Fruit fly (Drosophila melanogaster) whole organism, wandering third instar larva: ENCODE data around the gene Oatp74D.

Experiments used
- CG32264 ChIP-seq: fragments of 200-800 bp; sonication (Bioruptor generic); optimal IDR thresholded peaks from 2 replicates; lab custom pipeline; 2016; ENCODE audit warnings: missing biosample characterization, missing genetic modification characterization
- CG9705 ChIP-seq: fragments of 200-800 bp; sonication (Bioruptor generic); optimal IDR thresholded peaks from 2 replicates; lab custom pipeline; 2018; ENCODE audit warnings: missing biosample characterization, mild to moderate bottlenecking, missing genetic modification characterization
- CrebA ChIP-seq: fragments of 200-800 bp; sonication (Bioruptor generic); optimal IDR thresholded peaks from 2 replicates; lab custom pipeline; 2016; ENCODE audit warnings: missing biosample characterization, mild to moderate bottlenecking, missing genetic modification characterization, borderline replicate concordance
- Dfd ChIP-seq: fragments of >200 bp; optimal IDR thresholded peaks from 2 replicates; lab custom pipeline; 2017; ENCODE audit warnings: missing biosample characterization, missing genetic modification characterization
- Dif ChIP-seq: fragments of 200-275, 200-300 bp; sonication (Bioruptor generic); optimal IDR thresholded peaks from 2 replicates; lab custom pipeline; 2018; ENCODE audit warnings: missing biosample characterization, missing genetic modification characterization; ENCODE audit not compliant: partially characterized antibody
- GATAd ChIP-seq: sonication (Bioruptor generic); optimal IDR thresholded peaks from 2 replicates; lab custom pipeline; 2016; ENCODE audit warnings: missing biosample characterization, missing genetic modification characterization
- HLH106 ChIP-seq: fragments of 200-800 bp; optimal IDR thresholded peaks from 3 replicates; lab custom pipeline; 2019; ENCODE audit warnings: missing biosample characterization, mild to moderate bottlenecking, missing genetic modification characterization, moderate library complexity
- Hnf4 ChIP-seq: fragments of 200-800 bp; sonication (Bioruptor generic); optimal IDR thresholded peaks from 2 replicates; lab custom pipeline; 2016; ENCODE audit warnings: missing biosample characterization, mild to moderate bottlenecking, missing genetic modification characterization
- Hr83 ChIP-seq: fragments of 200-300 bp; sonication (Bioruptor generic); optimal IDR thresholded peaks from 2 replicates; lab custom pipeline; 2016; ENCODE audit warnings: missing biosample characterization, mild to moderate bottlenecking, missing genetic modification characterization, moderate library complexity; ENCODE audit not compliant: poor library complexity, severe bottlenecking
- Jra ChIP-seq: sonication (Bioruptor generic); optimal IDR thresholded peaks from 2 replicates; lab custom pipeline; 2016; ENCODE audit warnings: missing biosample characterization, missing genetic modification characterization
- Mio ChIP-seq: sonication (Bioruptor generic); optimal IDR thresholded peaks from 2 replicates; lab custom pipeline; 2016; ENCODE audit warnings: missing biosample characterization, missing genetic modification characterization
- Myc ChIP-seq: fragments of >200 bp; optimal IDR thresholded peaks from 2 replicates; lab custom pipeline; 2017
- N ChIP-seq: fragments of >200 bp; optimal IDR thresholded peaks from 2 replicates; lab custom pipeline; 2018; ENCODE audit warnings: missing biosample characterization, missing external identifiers, missing genetic modification characterization
- OdsH ChIP-seq: fragments of 200-800 bp; sonication (Bioruptor generic); optimal IDR thresholded peaks from 2 replicates; lab custom pipeline; 2016; ENCODE audit warnings: missing biosample characterization, mild to moderate bottlenecking, missing genetic modification characterization
- Rel ChIP-seq, 2 experiments: fragments of 200-800 bp; sonication (Bioruptor generic) in 1 of 2; optimal IDR thresholded peaks; 2 replicates in 1 of 2; 3 replicates in 1 of 2; lab custom pipeline; 2016 to 2019; ENCODE audit warnings: mild to moderate bottlenecking in 2 of 2, missing biosample characterization in 2 of 2, missing genetic modification characterization in 2 of 2, moderate library complexity in 1 of 2
- Sp1 ChIP-seq: fragments of 200-800 bp; sonication (Bioruptor generic); optimal IDR thresholded peaks from 3 replicates; lab custom pipeline; 2019; ENCODE audit warnings: missing biosample characterization, mild to moderate bottlenecking, missing genetic modification characterization, moderate library complexity
- Vsx2 ChIP-seq: fragments of 200-300, 225-300 bp; sonication (Bioruptor generic); optimal IDR thresholded peaks from 2 replicates; lab custom pipeline; 2018; ENCODE audit warnings: missing biosample characterization, missing genetic modification characterization; ENCODE audit not compliant: partially characterized antibody
- br ChIP-seq: fragments of 200-800 bp; sonication (Bioruptor generic); optimal IDR thresholded peaks from 2 replicates; lab custom pipeline; 2016; ENCODE audit warnings: missing biosample characterization, missing genetic modification characterization
- brk ChIP-seq: fragments of 200-800 bp; sonication (Bioruptor generic); optimal IDR thresholded peaks from 2 replicates; lab custom pipeline; 2016; ENCODE audit warnings: missing biosample characterization, mild to moderate bottlenecking, missing genetic modification characterization
- dl ChIP-seq, 2 experiments: fragments of 175-275, 200-275 bp in 1 of 2; fragments of 200-275 bp in 1 of 2; sonication (Bioruptor generic); optimal IDR thresholded peaks; lab custom pipeline; 2018; ENCODE audit warnings: mild to moderate bottlenecking in 2 of 2, missing biosample characterization in 2 of 2, missing genetic modification characterization in 2 of 2, moderate library complexity in 2 of 2; ENCODE audit not compliant: partially characterized antibody in 2 of 2, insufficient read depth in 1 of 2
- dmrt93B ChIP-seq: fragments of 200-800 bp; sonication (Bioruptor generic); optimal IDR thresholded peaks from 2 replicates; lab custom pipeline; 2018; ENCODE audit warnings: missing biosample characterization, mild to moderate bottlenecking, missing genetic modification characterization
- dsf ChIP-seq: sonication (Bioruptor generic); optimal IDR thresholded peaks from 2 replicates; lab custom pipeline; 2016; ENCODE audit warnings: missing biosample characterization, missing genetic modification characterization, borderline replicate concordance
- ey ChIP-seq: fragments of 200-800 bp; sonication (Bioruptor generic); optimal IDR thresholded peaks from 2 replicates; lab custom pipeline; 2016; ENCODE audit warnings: missing biosample characterization, missing genetic modification characterization
- foxo ChIP-seq, 2 experiments: fragments of 200-800 bp; sonication (Bioruptor generic); optimal IDR thresholded peaks; 2 replicates in 1 of 2; 3 replicates in 1 of 2; lab custom pipeline; 2016 to 2017; ENCODE audit warnings: missing biosample characterization in 2 of 2, missing genetic modification characterization in 2 of 2
- fru ChIP-seq: fragments of 200-800 bp; sonication (Bioruptor generic); optimal IDR thresholded peaks from 3 replicates; lab custom pipeline; 2016; ENCODE audit warnings: missing biosample characterization, mild to moderate bottlenecking, missing genetic modification characterization
- h ChIP-seq: fragments of 200-800 bp; sonication (Bioruptor generic); optimal IDR thresholded peaks from 3 replicates; lab custom pipeline; 2016; ENCODE audit warnings: missing biosample characterization, mild to moderate bottlenecking, missing genetic modification characterization
- jim ChIP-seq: fragments of 175-275, 200-325 bp; sonication (Bioruptor generic); optimal IDR thresholded peaks from 2 replicates; lab custom pipeline; 2016; ENCODE audit warnings: missing biosample characterization, mild to moderate bottlenecking, missing genetic modification characterization
- lola ChIP-seq: fragments of >200 bp; optimal IDR thresholded peaks from 2 replicates; lab custom pipeline; 2017; ENCODE audit warnings: missing biosample characterization, missing genetic modification characterization
- pan ChIP-seq: fragments of >200 bp; optimal IDR thresholded peaks from 2 replicates; lab custom pipeline; 2017
- psq ChIP-seq: fragments of 200-800 bp; sonication (Bioruptor generic); optimal IDR thresholded peaks from 3 replicates; lab custom pipeline; 2017; ENCODE audit warnings: missing biosample characterization, mild to moderate bottlenecking, missing genetic modification characterization, moderate library complexity
- rgr ChIP-seq: fragments of 200-800 bp; sonication (Bioruptor generic); optimal IDR thresholded peaks from 3 replicates; lab custom pipeline; 2016; ENCODE audit warnings: missing biosample characterization, mild to moderate bottlenecking, missing genetic modification characterization
- sage ChIP-seq: fragments of 200-800 bp; sonication (Bioruptor generic); optimal IDR thresholded peaks from 2 replicates; lab custom pipeline; 2016; ENCODE audit warnings: missing biosample characterization, mild to moderate bottlenecking, missing genetic modification characterization
- sv ChIP-seq: fragments of 200-800 bp; sonication (Bioruptor generic); optimal IDR thresholded peaks from 3 replicates; lab custom pipeline; 2016; ENCODE audit warnings: missing biosample characterization, missing genetic modification characterization
- tai ChIP-seq: sonication (Bioruptor generic); optimal IDR thresholded peaks from 2 replicates; lab custom pipeline; 2016; ENCODE audit warnings: missing biosample characterization, missing genetic modification characterization
- usp ChIP-seq: fragments of >200 bp; optimal IDR thresholded peaks from 2 replicates; lab custom pipeline; 2017; ENCODE audit warnings: missing biosample characterization, missing genetic modification characterization
- woc ChIP-seq: sonication (Bioruptor generic); optimal IDR thresholded peaks from 2 replicates; lab custom pipeline; 2016; ENCODE audit warnings: missing biosample characterization, mild to moderate bottlenecking, missing genetic modification characterization

Gene Oatp74D

DNA sequence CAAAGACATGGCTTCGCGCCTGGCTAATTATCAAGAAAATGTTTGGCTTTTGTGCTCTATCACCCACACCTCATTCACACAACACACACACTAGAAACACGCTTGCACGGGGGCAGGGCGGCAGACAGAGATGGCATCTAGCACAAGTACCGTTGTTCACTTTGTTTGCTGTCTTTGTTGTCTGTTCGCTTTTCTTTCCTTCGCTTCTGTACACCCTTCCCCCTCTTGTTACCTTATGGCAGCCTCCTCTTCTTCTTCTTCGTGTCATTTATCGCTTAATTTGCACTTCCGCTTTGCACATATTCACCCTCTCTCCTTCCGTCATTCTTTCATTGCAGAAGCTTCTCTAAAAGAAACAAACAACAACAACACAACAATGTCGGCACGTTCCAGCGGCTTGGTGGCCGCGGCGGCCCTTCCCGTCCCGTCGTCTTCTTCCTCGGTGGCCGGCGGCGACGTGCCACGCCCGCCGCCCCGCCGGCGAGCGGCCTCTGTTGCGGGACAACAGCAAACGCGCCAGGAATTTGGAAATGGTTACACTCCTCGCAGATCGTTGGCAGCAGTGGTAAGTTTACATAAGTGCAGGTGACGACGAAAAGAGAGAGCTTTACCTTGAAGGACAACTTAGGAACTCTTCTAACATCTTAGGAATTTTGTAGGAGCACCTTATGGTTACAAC, 43.7 kb downstream of the Oatp74D start:
- TF ChIP-seq fru (GFP tag; lab: Kevin White, UChicago), result peak; percentile 18
- TF ChIP-seq sv (GFP tag; lab: Kevin White, UChicago), result no peak
- peak; percentile 41 for TF ChIP-seq Vsx2 (GFP tag; lab: Kevin White, UChicago)
- no peak for TF ChIP-seq jim (GFP tag; lab: Kevin White, UChicago)
- no peak for TF ChIP-seq Sp1 (GFP tag; lab: Kevin White, UChicago)
- TF ChIP-seq Dfd, result peak; percentile 94
- peak; percentile 86 for TF ChIP-seq psq (GFP tag; lab: Kevin White, UChicago)

DNA sequence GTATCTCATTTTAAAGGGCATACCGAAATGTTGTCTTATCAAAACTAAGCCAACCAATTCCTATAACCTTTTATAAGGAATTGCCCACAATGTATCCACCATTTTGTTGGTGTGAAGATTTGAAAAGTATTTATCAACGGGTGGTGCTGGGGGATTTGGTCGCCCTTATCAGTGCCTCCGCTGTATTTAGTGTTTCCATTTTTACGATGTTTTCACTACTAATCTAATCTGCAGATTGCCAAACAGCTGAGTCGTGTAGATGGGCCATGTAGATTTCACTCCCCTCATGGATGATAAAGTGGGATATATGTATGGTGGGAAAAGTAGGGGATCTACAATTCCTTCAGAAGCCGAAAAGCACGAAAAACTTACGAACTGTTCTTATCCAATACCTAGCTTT, 44.5 kb downstream of the Oatp74D start:
- TF ChIP-seq Rel (GFP tag; optimal IDR thresholded peaks at IDR 0.05; lab: Kevin White, UChicago) (no peak), Rel (tag; optimal IDR thresholded peaks at IDR 0.05; lab: Kevin White, UChicago) (peak; percentile 96), Hr83 (no peak)
- TF ChIP-seq, all 38 proteins: peak for 1

DNA sequence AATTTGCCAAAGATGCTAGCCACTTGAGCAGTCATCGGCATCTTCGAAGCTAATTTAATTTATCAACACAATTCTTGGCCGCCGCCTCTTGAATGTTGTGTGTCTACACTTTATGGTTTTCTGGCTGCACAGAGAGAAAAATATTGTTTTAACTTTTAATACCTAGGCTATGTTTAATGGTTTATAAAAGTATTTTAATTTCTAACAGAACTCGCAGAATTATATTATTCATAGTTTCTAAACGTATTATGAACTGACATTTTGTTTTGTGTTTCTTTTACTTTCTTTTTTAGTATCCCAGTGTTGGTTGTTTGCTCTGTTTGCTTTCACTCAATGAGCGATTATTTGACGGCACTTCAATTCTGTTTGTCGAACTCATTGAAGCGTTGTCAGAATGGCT, 45.3 kb downstream of the Oatp74D start:
- TF ChIP-seq rgr (peak; percentile 21), Dif (GFP tag; lab: Kevin White, UChicago) (no peak), foxo (GFP tag; optimal IDR thresholded peaks at IDR 0.05; lab: Kevin White, UChicago) (peak in 1 of 2 experiments; percentile 26)
- TF ChIP-seq, all 38 proteins: peak for 2

- TF ChIP-seq fru (GFP tag; lab: Kevin White, UChicago) (peak; percentile 74), dl (GFP tag; optimal IDR thresholded peaks at IDR 0.05; lab: Kevin White, UChicago; ENCODE audit: insufficient read depth in 1 of 2, partially characterized antibody in 2 of 2) (peak; percentile 19 to 45), dmrt93B (GFP tag; lab: Kevin White, UChicago) (peak; percentile 22), br (GFP tag; lab: Kevin White, UChicago) (peak; percentile 62), N (GFP tag; lab: Kevin White, UChicago) (no peak), tai (GFP tag; lab: Kevin White, UChicago) (peak; percentile 79), Vsx2 (GFP tag; lab: Kevin White, UChicago) (peak; percentile 26), sv (GFP tag; lab: Kevin White, UChicago) (peak; percentile 41), CrebA (GFP tag; lab: Kevin White, UChicago) (no peak), HLH106 (tag; lab: Kevin White, UChicago) (peak; percentile 65), Hnf4 (GFP tag; lab: Kevin White, UChicago) (peak; percentile 56), pan (lab: Kevin White, UChicago) (no peak), ey (GFP tag; lab: Kevin White, UChicago) (peak; percentile 72), h (GFP tag; lab: Kevin White, UChicago) (peak; percentile 81), Dfd (no peak), Jra (peak; percentile 55), woc (GFP tag; lab: Kevin White, UChicago) (peak; percentile 26), Rel (GFP tag; optimal IDR thresholded peaks at IDR 0.05; lab: Kevin White, UChicago) (no peak), Rel (tag; optimal IDR thresholded peaks at IDR 0.05; lab: Kevin White, UChicago) (peak; percentile 99), dsf (peak; percentile 43), jim (GFP tag; lab: Kevin White, UChicago) (no peak), brk (GFP tag; lab: Kevin White, UChicago) (peak; percentile 85), lola (GFP tag; lab: Kevin White, UChicago) (no peak), psq (GFP tag; lab: Kevin White, UChicago) (peak; percentile 92), Hr83 (peak; percentile 83), OdsH (GFP tag; lab: Kevin White, UChicago) (peak; percentile 64), sage (GFP tag; lab: Kevin White, UChicago) (peak; percentile 65), Mio (no peak), rgr (peak; percentile 76), usp (no peak), Dif (GFP tag; lab: Kevin White, UChicago) (peak; percentile 85), GATAd (GFP tag; lab: Kevin White, UChicago) (no peak), Sp1 (GFP tag; lab: Kevin White, UChicago) (peak; percentile 53), CG32264 (GFP tag; lab: Kevin White, UChicago) (no peak), CG9705 (GFP tag; lab: Kevin White, UChicago) (no peak), Myc (peak; percentile 27), foxo (GFP tag; optimal IDR thresholded peaks at IDR 0.05; lab: Kevin White, UChicago) (peak in 1 of 2 experiments; percentile 84)
Observed at dm6 chr3L:17532898-17533700, 46.2 kb downstream of the Oatp74D start.
